Fruit fly (Drosophila melanogaster): Measurements from ENCODE around the gene kto.
A peak's percentile ranks its signal among the peaks of the same experiment; 100 is the strongest.

The kto gene

dm6 chr3L:19871667-19871931 is 35.2 kb downstream of the kto start:
- TF ChIP-seq Pif1A (GFP tag; optimal IDR thresholded peaks at IDR 0.05): no peak
- TF ChIP-seq CG10348 (GFP tag; IDR thresholded peaks at IDR 0.05): no peak
- no peak for TF ChIP-seq CG12605 (GFP tag; IDR thresholded peaks at IDR 0.05)

dm6 chr3L:19872465-19872883 is 36.1 kb downstream of the kto start:
- TF ChIP-seq CG4496 (GFP tag; IDR thresholded peaks at IDR 0.05) (0 out of 3 replicates have a peak, but pooled peaks have one; percentile 35), Ets98B (GFP tag; IDR thresholded peaks at IDR 0.05) (no peak), EcR (GFP tag; optimal IDR thresholded peaks at IDR 0.05) (peak; percentile 67), Pif1A (GFP tag; optimal IDR thresholded peaks at IDR 0.05) (no peak)

- TF ChIP-seq CG34367 (tag; optimal IDR thresholded peaks at IDR 0.05): no peak
- no peak for TF ChIP-seq gl (tag; optimal IDR thresholded peaks at IDR 0.05)
- TF ChIP-seq Pif1B (GFP tag; optimal IDR thresholded peaks at IDR 0.05): no peak
- no peak for TF ChIP-seq CG10348 (GFP tag; IDR thresholded peaks at IDR 0.05)
- TF ChIP-seq CG9948 (tag; optimal IDR thresholded peaks at IDR 0.05): no peak
- no peak for TF ChIP-seq CG13204 (GFP tag; optimal IDR thresholded peaks at IDR 0.05)
- no peak for TF ChIP-seq CG17806 (tag; optimal IDR thresholded peaks at IDR 0.05)
- no peak for TF ChIP-seq CG32121 (GFP tag; IDR thresholded peaks at IDR 0.05)
- TF ChIP-seq CG15710 (tag; optimal IDR thresholded peaks at IDR 0.05): no peak
- no peak for TF ChIP-seq Snoo (tag; optimal IDR thresholded peaks at IDR 0.05)
- no peak for TF ChIP-seq CG12605 (GFP tag; IDR thresholded peaks at IDR 0.05)
- no peak for TF ChIP-seq CG14655 (GFP tag; optimal IDR thresholded peaks at IDR 0.05)
These were observed 37.1 kb downstream of the kto start for dm6 chr3L:19873488-19873887.
